Worm (Caenorhabditis elegans) whole organism, L4/young adult: Measurements from ENCODE around the gene srbc-48.
"Not testable (repeated sequence)": the region's sequence is repeated elsewhere in the genome, so short reads cannot be mapped to it uniquely, and the experiment has no call there.

ENCODE experiments used
- W03F9.2 ChIP-seq: fragments of 150-350 bp; optimal IDR thresholded peaks from 2 replicates; lab custom pipeline; 2014; ENCODE audit warnings: missing biosample characterization, missing genetic modification characterization
- dao-5 ChIP-seq: sonication (generic microtip); optimal IDR thresholded peaks from 2 replicates; lab custom pipeline; 2016; ENCODE audit warnings: missing genotype, missing genetic modification characterization, moderate library complexity, missing compliant biosample characterization
- him-1 ChIP-seq: sonication (generic microtip); optimal IDR thresholded peaks from 2 replicates; lab custom pipeline; 2016; ENCODE audit warnings: missing genotype, missing genetic modification reagents, missing genetic modification characterization, missing compliant biosample characterization

The srbc-48 gene

ce11 chrV:15803748-15804147 lies 16.3 kb upstream of the srbc-48 start, which contains the start of gene T26E4.18:
Gene T26E4.18, minus strand, starts transcription at chrV:15803848.
- not testable (repeated sequence) for TF ChIP-seq W03F9.2, him-1, dao-5 (tag; lab: Kevin White, UChicago)

- TF ChIP-seq W03F9.2, him-1, dao-5 (tag; lab: Kevin White, UChicago): not testable (repeated sequence)
Measured at ce11 chrV:15807420-15807819, 12.7 kb upstream of the srbc-48 start, which contains the start of gene srsx-38. Gene srsx-38, minus strand, starts transcription at chrV:15807520.

ce11 chrV:15809543-15809942 lies 10.5 kb upstream of the srbc-48 start, which contains the start of gene srsx-36:
Gene srsx-36, minus strand, starts transcription at chrV:15809643.
- TF ChIP-seq dao-5 (tag; lab: Kevin White, UChicago): no peak
- TF ChIP-seq W03F9.2 (tag; lab: Kevin White, UChicago): no peak
- TF ChIP-seq him-1 (tag; lab: Kevin White, UChicago): no peak

ce11 chrV:15810446-15810845 lies 9.6 kb upstream of the srbc-48 start, which contains the start of gene F54B8.1:
Gene F54B8.1, plus strand, starts transcription at chrV:15810746.
- TF ChIP-seq dao-5 (tag; lab: Kevin White, UChicago): no peak
- TF ChIP-seq him-1 (tag; lab: Kevin White, UChicago): no peak
- no peak for TF ChIP-seq W03F9.2 (tag; lab: Kevin White, UChicago)

ce11 chrV:15811982-15812381 lies 8.1 kb upstream of the srbc-48 start, which contains the start of gene nhr-282:
Gene nhr-282, plus strand, starts transcription at chrV:15812282.
- not testable (repeated sequence) for TF ChIP-seq W03F9.2, him-1, dao-5 (tag; lab: Kevin White, UChicago)

- TF ChIP-seq dao-5 (tag; lab: Kevin White, UChicago) (no peak), him-1 (tag; lab: Kevin White, UChicago) (no peak), W03F9.2 (tag; lab: Kevin White, UChicago) (no peak)
Measured at ce11 chrV:15815962-15816432, 4.1 kb upstream of the srbc-48 start, which contains the start of the genes fbxa-69 and F54B8.4. Gene fbxa-69, minus strand, starts transcription at chrV:15815971. Gene F54B8.4, plus strand, starts transcription at chrV:15816382.

- no peak for TF ChIP-seq him-1 (tag; lab: Kevin White, UChicago)
- TF ChIP-seq W03F9.2 (tag; lab: Kevin White, UChicago): no peak
- TF ChIP-seq dao-5 (tag; lab: Kevin White, UChicago): no peak
Measured at ce11 chrV:15817746-15818145, 2.3 kb upstream of the srbc-48 start, which contains the start of gene abf-3. Gene abf-3, minus strand, starts transcription at chrV:15817846.

ce11 chrV:15821398-15821797 lies 1.3 kb downstream of the srbc-48 start, which contains the start of gene srbc-49:
Gene srbc-49, plus strand, starts transcription at chrV:15821698.
- TF ChIP-seq dao-5 (tag; lab: Kevin White, UChicago) (no peak), W03F9.2 (tag; lab: Kevin White, UChicago) (no peak), him-1 (tag; lab: Kevin White, UChicago) (no peak)

ce11 chrV:15824866-15825265 lies 4.8 kb downstream of the srbc-48 start, which contains the start of gene srbc-50:
Gene srbc-50, minus strand, starts transcription at chrV:15824966.
- TF ChIP-seq dao-5 (tag; lab: Kevin White, UChicago) (no peak), W03F9.2 (tag; lab: Kevin White, UChicago) (no peak), him-1 (tag; lab: Kevin White, UChicago) (no peak)

ce11 chrV:15826110-15826509 lies 6.0 kb downstream of the srbc-48 start, which contains the start of gene srbc-51:
Gene srbc-51, plus strand, starts transcription at chrV:15826410.
- TF ChIP-seq W03F9.2 (tag; lab: Kevin White, UChicago): no peak

ce11 chrV:15829907-15830306 lies 9.8 kb downstream of the srbc-48 start, which contains the start of gene srbc-55:
Gene srbc-55, minus strand, starts transcription at chrV:15830007.
- TF ChIP-seq dao-5 (tag; lab: Kevin White, UChicago) (no peak), W03F9.2 (tag; lab: Kevin White, UChicago) (no peak), him-1 (tag; lab: Kevin White, UChicago) (no peak)

ce11 chrV:15831586-15831985 lies 11.5 kb downstream of the srbc-48 start, which contains the start of gene srbc-56:
Gene srbc-56, minus strand, starts transcription at chrV:15831686.
- no peak for TF ChIP-seq dao-5 (tag; lab: Kevin White, UChicago)
- no peak for TF ChIP-seq W03F9.2 (tag; lab: Kevin White, UChicago)
- no peak for TF ChIP-seq him-1 (tag; lab: Kevin White, UChicago)

- TF ChIP-seq him-1 (tag; lab: Kevin White, UChicago): no peak
- no peak for TF ChIP-seq W03F9.2 (tag; lab: Kevin White, UChicago)
- no peak for TF ChIP-seq dao-5 (tag; lab: Kevin White, UChicago)
Measured at ce11 chrV:15833622-15834021, 13.5 kb downstream of the srbc-48 start, which contains the start of gene srbc-54. Gene srbc-54, minus strand, starts transcription at chrV:15833722.
